Worm (Caenorhabditis elegans) whole organism, young adult: ENCODE data around the gene T06D8.10.

ENCODE experiments used
- B0019.2 ChIP-seq: fragments of 200-800 bp; sonication (Bioruptor generic); conservative IDR thresholded peaks from 2 replicates; pipeline ENCODE4 v1.3.6; 2022; ENCODE audit warnings: missing genetic modification reagents, missing genetic modification characterization, missing compliant biosample characterization
- B0336.3 ChIP-seq: fragments of 200-800 bp; sonication (Bioruptor generic); IDR thresholded peaks from 2 replicates; pipeline ENCODE4 v1.3.6; 2022; ENCODE audit warnings: missing genetic modification characterization, missing compliant biosample characterization
- C17E4.6 ChIP-seq: fragments of 200-800 bp; sonication (Bioruptor generic); IDR thresholded peaks from 2 replicates; pipeline ENCODE4 v1.3.6; 2022; ENCODE audit warnings: missing genetic modification reagents, missing genetic modification characterization, missing compliant biosample characterization
- F22D6.2 ChIP-seq: sonication (generic microtip); optimal IDR thresholded peaks from 2 replicates; lab custom pipeline; 2016; ENCODE audit warnings: mild to moderate bottlenecking, missing genetic modification characterization, missing compliant biosample characterization
- F39B2.1 ChIP-seq: fragments of 200-800 bp; sonication (Bioruptor generic); IDR thresholded peaks from 2 replicates; pipeline ENCODE4 v1.3.6; 2022; ENCODE audit warnings: missing genetic modification reagents, missing genetic modification characterization, missing compliant biosample characterization
- F52B5.7 ChIP-seq: sonication (generic microtip); optimal IDR thresholded peaks from 2 replicates; lab custom pipeline; 2016; ENCODE audit warnings: mild to moderate bottlenecking, missing genetic modification characterization, missing compliant biosample characterization
- F57A8.1 ChIP-seq: fragments of 200-800 bp; sonication (Bioruptor generic); optimal IDR thresholded peaks from 2 replicates; lab custom pipeline; 2018; ENCODE audit warnings: mild to moderate bottlenecking, missing genetic modification characterization, moderate library complexity, missing compliant biosample characterization
- K11D2.4 ChIP-seq: fragments of 200-800 bp; sonication (Bioruptor generic); IDR thresholded peaks from 2 replicates; pipeline ENCODE4 v1.3.6; 2022; ENCODE audit warnings: missing genetic modification reagents, missing genetic modification characterization, missing compliant biosample characterization
- Y53G8AR.9 ChIP-seq: fragments of 200-800 bp; sonication (Bioruptor generic); conservative IDR thresholded peaks from 2 replicates; pipeline ENCODE4 v1.3.6; 2022; ENCODE audit warnings: missing genetic modification reagents, missing genetic modification characterization, missing compliant biosample characterization
- Y56A3A.18 ChIP-seq: fragments of 200-800 bp; sonication (Bioruptor generic); IDR thresholded peaks from 2 replicates; pipeline ENCODE4 v1.3.6; 2022; ENCODE audit warnings: missing genetic modification reagents, missing genetic modification characterization, missing compliant biosample characterization
- atf-7 ChIP-seq: sonication (generic microtip); optimal IDR thresholded peaks from 2 replicates; lab custom pipeline; 2017; ENCODE audit warnings: mild to moderate bottlenecking, missing genetic modification characterization, missing compliant biosample characterization
- athp-1 ChIP-seq: sonication (generic microtip); optimal IDR thresholded peaks from 2 replicates; lab custom pipeline; 2017; ENCODE audit warnings: mild to moderate bottlenecking, missing genetic modification characterization, missing compliant biosample characterization
- attf-6 ChIP-seq: fragments of 200-800 bp; sonication (Bioruptor generic); IDR thresholded peaks from 2 replicates; pipeline ENCODE4 v1.3.6; 2022; ENCODE audit warnings: missing genetic modification reagents, missing genetic modification characterization, missing compliant biosample characterization
- bed-1 ChIP-seq: fragments of 200-800 bp; sonication (Bioruptor generic); IDR thresholded peaks from 2 replicates; pipeline ENCODE4 v1.3.6; 2022; ENCODE audit warnings: missing genetic modification reagents, missing genetic modification characterization, missing compliant biosample characterization
- bed-2 ChIP-seq: fragments of 200-800 bp; sonication (Bioruptor generic); IDR thresholded peaks from 2 replicates; pipeline ENCODE4 v1.3.6; 2022; ENCODE audit warnings: missing genetic modification reagents, missing genetic modification characterization, missing compliant biosample characterization
- cebp-2 ChIP-seq: fragments of 200-800 bp; sonication (Bioruptor generic); IDR thresholded peaks from 2 replicates; pipeline ENCODE4 v1.3.6; 2022; ENCODE audit warnings: missing genetic modification characterization, missing compliant biosample characterization
- ceh-100 ChIP-seq: fragments of 200-800 bp; sonication (Bioruptor generic); IDR thresholded peaks from 2 replicates; pipeline ENCODE4 v1.3.6; 2022; ENCODE audit warnings: missing genetic modification reagents, missing genetic modification characterization, missing compliant biosample characterization
- ceh-27 ChIP-seq: fragments of 200-800 bp; sonication (Bioruptor generic); optimal IDR thresholded peaks from 2 replicates; lab custom pipeline; 2018; ENCODE audit warnings: mild to moderate bottlenecking, missing genetic modification characterization, moderate library complexity, missing compliant biosample characterization
- dox-1 ChIP-seq: fragments of 200-800 bp; sonication (Bioruptor generic); IDR thresholded peaks from 2 replicates; pipeline ENCODE4 v1.3.6; 2022; ENCODE audit warnings: missing genetic modification reagents, missing genetic modification characterization, missing compliant biosample characterization
- egl-18 ChIP-seq: fragments of 200-800 bp; sonication (Bioruptor generic); IDR thresholded peaks from 2 replicates; pipeline ENCODE4 v1.3.6; 2022; ENCODE audit warnings: missing genetic modification reagents, missing genetic modification characterization, missing compliant biosample characterization
- egrh-3 ChIP-seq: fragments of 200-800 bp; sonication (Bioruptor generic); IDR thresholded peaks from 2 replicates; pipeline ENCODE4 v1.3.6; 2022; ENCODE audit warnings: missing genetic modification reagents, missing genetic modification characterization, missing compliant biosample characterization
- gei-17 ChIP-seq: fragments of 200-800 bp; sonication (Bioruptor generic); optimal IDR thresholded peaks from 2 replicates; lab custom pipeline; 2018; ENCODE audit warnings: mild to moderate bottlenecking, missing genetic modification characterization, missing compliant biosample characterization
- lag-1 ChIP-seq: fragments of 200-800 bp; sonication (Bioruptor generic); IDR thresholded peaks from 2 replicates; pipeline ENCODE4 v1.3.6; 2022; ENCODE audit warnings: missing genetic modification reagents, missing genetic modification characterization, missing compliant biosample characterization
- mcd-1 ChIP-seq: fragments of 200-800 bp; sonication (Bioruptor generic); IDR thresholded peaks from 2 replicates; pipeline ENCODE4 v1.3.6; 2022; ENCODE audit warnings: missing genetic modification reagents, missing genetic modification characterization, missing compliant biosample characterization
- mes-4 ChIP-seq: sonication (generic microtip); optimal IDR thresholded peaks from 2 replicates; lab custom pipeline; 2016; ENCODE audit warnings: missing genotype, missing genetic modification characterization, missing compliant biosample characterization
- mxl-1 ChIP-seq: sonication (generic microtip); optimal IDR thresholded peaks from 2 replicates; lab custom pipeline; 2016; ENCODE audit warnings: missing genetic modification characterization, missing compliant biosample characterization
- nhr-80 ChIP-seq: sonication (generic microtip); optimal IDR thresholded peaks from 2 replicates; lab custom pipeline; 2016; ENCODE audit warnings: missing genetic modification characterization, missing compliant biosample characterization
- rec-8 ChIP-seq, 2 experiments: sonication (generic microtip); optimal IDR thresholded peaks; 2 replicates each; lab custom pipeline; 2016; ENCODE audit warnings: mild to moderate bottlenecking in 2 of 2, missing genetic modification characterization in 2 of 2, missing genetic modification reagents in 2 of 2, missing genotype in 2 of 2, missing biosample characterization in 1 of 2, missing compliant biosample characterization in 1 of 2, moderate library complexity in 1 of 2
- rpc-1 ChIP-seq, 2 experiments: fragments of 150-350 bp in 1 of 2; sonication (generic microtip) in 1 of 2; optimal IDR thresholded peaks; 2 replicates each; lab custom pipeline; 2014 to 2018; ENCODE audit warnings: missing biosample characterization in 1 of 2, missing genetic modification characterization in 1 of 2, missing genetic modification reagents in 1 of 2, missing genotype in 1 of 2
- sdz-38 ChIP-seq: sonication (generic microtip); optimal IDR thresholded peaks from 2 replicates; lab custom pipeline; 2016; ENCODE audit warnings: missing genotype, missing genetic modification characterization, missing compliant biosample characterization
- somi-1 ChIP-seq: fragments of 200-800 bp; sonication (Bioruptor generic); optimal IDR thresholded peaks from 2 replicates; lab custom pipeline; 2018; ENCODE audit warnings: mild to moderate bottlenecking, missing genetic modification characterization, missing compliant biosample characterization
- unc-130 ChIP-seq: sonication (generic microtip); optimal IDR thresholded peaks from 2 replicates; lab custom pipeline; 2016; ENCODE audit warnings: missing genetic modification reagents, missing genetic modification characterization, missing compliant biosample characterization
- xnd-1 ChIP-seq: sonication (generic microtip); optimal IDR thresholded peaks from 2 replicates; lab custom pipeline; 2016; ENCODE audit warnings: missing genotype, missing genetic modification reagents, missing genetic modification characterization, missing compliant biosample characterization
- zfh-2 ChIP-seq: fragments of 200-800 bp; sonication (Bioruptor generic); conservative IDR thresholded peaks from 2 replicates; pipeline ENCODE4 v1.3.6; 2022; ENCODE audit warnings: missing genetic modification reagents, missing genetic modification characterization, missing compliant biosample characterization
- zim-3 ChIP-seq: sonication (generic microtip); optimal IDR thresholded peaks from 2 replicates; lab custom pipeline; 2017; ENCODE audit warnings: mild to moderate bottlenecking, missing genetic modification characterization, moderate library complexity, missing compliant biosample characterization
- ztf-22 ChIP-seq: fragments of 200-800 bp; sonication (Bioruptor generic); optimal IDR thresholded peaks from 2 replicates; lab custom pipeline; 2018; ENCODE audit warnings: mild to moderate bottlenecking, missing genetic modification characterization, moderate library complexity, missing compliant biosample characterization

The T06D8.10 gene

ce11 chrII:11259766-11260165, 12.5 kb upstream of the T06D8.10 start (continued):
- TF ChIP-seq lag-1 (GFP tag; lab: Robert Waterston, UW) (no peak), F52B5.7 (tag; lab: Kevin White, UChicago) (peak; percentile 75), atf-7 (tag; lab: Kevin White, UChicago) (no peak), attf-6 (GFP tag; lab: Robert Waterston, UW) (no peak), mes-4 (no peak), zfh-2 (no peak), cebp-2 (GFP tag; lab: Robert Waterston, UW) (no peak), C17E4.6 (GFP tag; lab: Robert Waterston, UW) (no peak), bed-1 (GFP tag; lab: Robert Waterston, UW) (no peak), unc-130 (no peak), F39B2.1 (GFP tag; lab: Robert Waterston, UW) (0 out of 2 replicates have a peak, but pooled peaks have one; percentile 3), mcd-1 (GFP tag; lab: Robert Waterston, UW) (0 out of 2 replicates have a peak, but pooled peaks have one; percentile 30), K11D2.4 (GFP tag; lab: Robert Waterston, UW) (no peak), ceh-27 (GFP tag; lab: Kevin White, UChicago) (no peak), zim-3 (tag; lab: Kevin White, UChicago) (no peak), Y56A3A.18 (GFP tag; lab: Robert Waterston, UW) (0 out of 2 replicates have a peak, but pooled peaks have one; percentile 31), athp-1 (peak; percentile 13), B0336.3 (peak; percentile 83), F22D6.2 (no peak), Y53G8AR.9 (GFP tag; lab: Robert Waterston, UW) (peak; percentile 74; the same call in 1 of the 2 replicates), egl-18 (GFP tag; lab: Robert Waterston, UW) (no peak), xnd-1 (tag; lab: Kevin White, UChicago) (peak; percentile 15), somi-1 (GFP tag; lab: Kevin White, UChicago) (no peak), rpc-1 (optimal IDR thresholded peaks at IDR 0.05; lab: Kevin White, UChicago) (no peak), rpc-1 (tag; optimal IDR thresholded peaks at IDR 0.05; lab: Kevin White, UChicago) (no peak), gei-17 (no peak), mxl-1 (no peak), bed-2 (GFP tag; lab: Robert Waterston, UW) (no peak), ceh-100 (GFP tag; lab: Robert Waterston, UW) (peak; percentile 37; the same call in 1 of the 2 replicates), dox-1 (GFP tag; lab: Robert Waterston, UW) (0 out of 2 replicates have a peak, but pooled peaks have one; percentile 24), egrh-3 (no peak)

- TF ChIP-seq sdz-38 = no peak
- no peak for TF ChIP-seq F57A8.1
- no peak for TF ChIP-seq B0019.2 (GFP tag; lab: Robert Waterston, UW)
- no peak for TF ChIP-seq ztf-22 (GFP tag; lab: Kevin White, UChicago)
- no peak for TF ChIP-seq nhr-80 (tag; lab: Kevin White, UChicago)
- TF ChIP-seq zfh-2 = 0 out of 2 replicates have a peak, but pooled peaks have one; percentile 17
These were observed 8.2 kb upstream of the T06D8.10 start, which contains the start of gene T05B9.2 for ce11 chrII:11255536-11255935. Gene T05B9.2 (plus strand): TSS chrII:11255836.

- no peak for TF ChIP-seq rec-8 (tag; optimal IDR thresholded peaks at IDR 0.05; lab: Kevin White, UChicago)
- no peak for TF ChIP-seq B0019.2 (GFP tag; lab: Robert Waterston, UW)
These were observed 808 bp downstream of the T06D8.10 start for ce11 chrII:11246506-11246905.
